Fruit fly (Drosophila melanogaster): ENCODE results near the gene Rtnl1.

The Rtnl1 gene

DNA sequence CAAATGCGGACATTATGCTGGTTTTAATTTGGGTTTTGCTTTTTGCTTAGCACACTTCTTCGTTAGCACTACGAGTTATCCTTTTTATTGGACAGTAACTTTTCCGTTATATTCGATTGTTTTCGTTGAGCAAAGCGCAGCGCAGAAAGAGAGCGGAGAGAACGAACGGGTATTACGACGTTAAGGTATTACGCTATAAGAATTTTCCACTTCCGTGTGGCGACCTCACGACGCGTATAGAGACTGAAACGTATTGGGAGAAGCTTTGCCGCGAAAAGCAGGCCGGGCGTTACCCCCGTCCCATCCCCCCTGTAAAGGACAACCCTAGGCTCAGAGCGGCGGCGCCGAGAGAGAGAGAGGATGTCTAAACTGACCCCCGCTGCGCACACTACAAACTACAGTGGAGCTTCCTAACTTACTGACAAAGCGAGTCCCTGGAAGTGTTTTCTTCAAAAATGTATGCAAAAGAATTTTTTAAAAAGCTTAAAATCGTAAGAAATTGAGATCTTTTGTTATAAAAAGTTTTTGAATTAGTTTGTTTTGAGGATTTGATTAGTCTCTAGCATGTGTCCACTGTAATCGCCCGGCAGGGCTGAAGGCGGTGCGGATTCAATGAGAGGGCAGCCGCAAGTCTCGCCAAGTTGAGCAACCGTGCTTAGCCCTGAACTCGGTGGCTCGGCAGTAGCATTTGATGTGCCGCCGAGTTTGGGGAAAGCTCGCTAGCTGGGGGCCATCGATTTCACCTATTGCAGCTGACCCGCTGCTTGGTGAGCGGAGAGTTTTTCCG, 4.7 kb downstream of the Rtnl1 start:
- peak; percentile 87 for TF ChIP-seq CG17801 (GFP tag; optimal IDR thresholded peaks at IDR 0.05; ENCODE audit: partially characterized antibody)

DNA sequence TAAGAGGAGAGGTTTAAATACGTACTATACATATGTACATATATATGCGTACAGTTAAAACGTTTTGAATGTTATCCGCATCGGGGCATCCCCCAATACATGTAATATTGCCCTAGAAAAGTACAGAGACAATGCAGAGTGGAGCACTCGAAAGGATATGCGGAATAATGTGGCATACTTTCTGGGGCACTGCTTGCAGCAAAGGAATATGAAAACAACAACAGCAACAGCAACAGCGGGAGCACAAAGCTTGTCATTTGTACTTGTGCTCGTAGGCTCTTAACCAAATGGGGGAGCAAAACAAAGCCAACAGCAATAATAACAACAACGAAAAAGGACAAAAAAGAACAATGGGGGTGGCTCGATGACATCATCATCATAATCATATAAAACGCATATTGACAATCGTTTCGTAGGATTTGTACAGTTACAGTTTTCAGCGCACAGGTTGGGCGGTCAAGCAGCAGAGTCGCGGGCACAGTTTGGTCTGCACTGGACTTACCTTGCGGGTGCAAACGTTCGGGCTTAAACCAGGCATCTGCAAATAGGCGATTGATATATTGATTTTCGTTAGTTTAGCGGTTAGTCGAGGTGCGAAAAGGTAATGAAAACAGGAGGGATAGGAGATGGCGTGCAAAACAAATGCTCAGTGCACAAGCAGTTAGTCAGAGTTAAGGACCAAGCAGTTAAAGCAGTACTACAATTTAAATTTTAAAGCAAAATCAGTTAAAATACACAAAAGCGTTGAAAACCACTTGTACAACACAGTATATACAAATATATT, 5.7 kb downstream of the Rtnl1 start:
- TF ChIP-seq CG17801 (GFP tag; optimal IDR thresholded peaks at IDR 0.05; ENCODE audit: partially characterized antibody), result no peak

DNA sequence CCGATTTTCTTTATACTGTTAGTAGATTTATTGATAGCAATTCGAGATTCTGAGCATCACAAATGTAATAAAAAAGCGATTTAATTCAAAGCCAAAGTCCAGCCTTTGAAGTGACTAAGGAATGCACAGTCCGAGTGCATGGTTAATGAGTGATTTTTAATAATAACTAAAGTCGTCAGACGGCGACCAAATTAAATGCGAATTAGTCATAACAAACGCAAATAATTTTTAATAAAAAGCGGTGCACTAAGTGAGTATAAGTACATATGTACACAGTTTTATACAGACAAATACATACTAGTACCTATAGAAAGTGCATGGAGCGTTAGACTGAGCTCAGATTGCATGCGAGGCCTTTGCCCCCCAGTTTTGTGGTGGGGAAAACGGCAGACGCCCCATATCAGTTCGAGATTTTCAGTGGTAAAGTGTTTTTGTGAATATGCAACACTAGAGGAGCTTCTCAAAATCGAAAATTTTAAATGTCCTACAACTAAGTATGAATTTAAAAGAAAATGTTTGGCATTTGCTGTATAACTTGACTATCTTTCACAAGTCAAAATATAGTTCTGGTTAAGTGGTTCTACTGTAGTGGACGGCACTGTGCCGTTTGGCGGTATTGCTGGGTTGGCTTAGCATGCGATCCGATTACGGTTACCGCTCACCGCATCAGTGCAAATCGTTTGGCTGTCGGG, 6.7 kb downstream of the Rtnl1 start:
- peak; percentile 46 for TF ChIP-seq CG17801 (GFP tag; optimal IDR thresholded peaks at IDR 0.05; ENCODE audit: partially characterized antibody)

DNA sequence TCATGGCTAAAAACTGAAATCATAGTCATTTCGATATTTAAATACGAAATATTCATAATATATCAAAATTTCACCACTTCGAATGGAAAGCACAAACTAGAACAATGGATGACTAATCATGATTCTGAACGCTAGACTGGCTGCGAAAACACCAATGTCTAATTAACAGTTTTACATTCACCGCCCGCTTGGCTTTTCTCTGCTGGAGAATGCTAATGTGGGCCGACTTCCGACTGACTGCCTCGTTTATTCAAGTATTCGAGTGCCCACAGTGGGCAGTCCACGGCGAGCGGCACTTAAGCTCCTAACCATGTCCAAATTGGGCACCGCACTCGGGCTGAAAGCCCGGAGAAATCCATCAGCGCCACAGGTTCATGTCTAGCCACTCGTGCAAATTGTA, 7.5 kb downstream of the Rtnl1 start:
- TF ChIP-seq CG17801 (GFP tag; optimal IDR thresholded peaks at IDR 0.05; ENCODE audit: partially characterized antibody), result no peak

DNA sequence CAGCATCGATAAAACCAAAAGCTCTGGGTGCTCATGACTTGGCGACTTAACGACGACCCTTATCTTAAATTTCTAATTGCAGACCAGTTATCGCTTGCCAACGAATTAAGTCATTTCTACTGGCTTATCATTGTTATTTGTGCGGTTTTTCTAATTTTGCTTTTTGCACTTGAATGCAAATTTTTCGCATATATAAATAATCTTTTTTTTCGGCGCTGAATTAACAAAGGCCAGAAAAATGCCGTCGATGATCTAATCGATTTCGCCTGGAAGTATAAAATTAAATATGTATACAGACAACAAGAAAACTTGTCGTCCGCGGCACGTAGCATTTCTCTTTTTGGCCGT, 8.0 kb downstream of the Rtnl1 start:
- no peak for TF ChIP-seq CG17801 (GFP tag; optimal IDR thresholded peaks at IDR 0.05; ENCODE audit: partially characterized antibody)

DNA sequence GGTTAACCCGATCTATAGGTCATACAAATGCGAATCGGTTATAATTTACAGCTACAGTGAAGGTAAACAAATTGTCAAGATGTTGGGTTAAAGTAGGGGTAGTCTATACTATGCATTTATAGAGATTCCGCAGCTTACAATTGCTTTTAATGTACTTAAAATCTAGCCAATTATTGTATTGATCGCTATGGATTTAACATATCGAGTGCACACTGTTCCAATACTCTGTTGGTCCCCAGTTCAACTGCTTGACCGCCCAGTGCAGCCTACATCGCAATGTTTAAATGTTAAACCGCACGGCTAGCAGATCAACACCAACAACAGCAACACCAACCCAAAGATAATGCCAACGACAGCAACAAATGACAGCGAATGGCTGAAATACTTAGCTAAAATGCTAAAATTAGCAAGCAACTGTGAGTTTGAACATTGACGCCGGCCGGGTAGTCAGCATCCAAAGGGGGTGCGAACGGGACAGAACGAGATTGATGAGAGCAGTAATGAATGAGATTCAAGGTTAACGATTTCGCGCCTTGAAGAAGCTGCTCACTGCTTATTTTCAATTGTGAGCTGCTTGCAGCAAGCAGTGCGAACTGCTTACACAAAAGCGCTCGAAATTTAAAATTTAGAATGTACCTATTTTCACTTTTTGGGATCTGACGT, 8.5 kb downstream of the Rtnl1 start:
- TF ChIP-seq CG17801 (GFP tag; optimal IDR thresholded peaks at IDR 0.05; ENCODE audit: partially characterized antibody), result no peak

DNA sequence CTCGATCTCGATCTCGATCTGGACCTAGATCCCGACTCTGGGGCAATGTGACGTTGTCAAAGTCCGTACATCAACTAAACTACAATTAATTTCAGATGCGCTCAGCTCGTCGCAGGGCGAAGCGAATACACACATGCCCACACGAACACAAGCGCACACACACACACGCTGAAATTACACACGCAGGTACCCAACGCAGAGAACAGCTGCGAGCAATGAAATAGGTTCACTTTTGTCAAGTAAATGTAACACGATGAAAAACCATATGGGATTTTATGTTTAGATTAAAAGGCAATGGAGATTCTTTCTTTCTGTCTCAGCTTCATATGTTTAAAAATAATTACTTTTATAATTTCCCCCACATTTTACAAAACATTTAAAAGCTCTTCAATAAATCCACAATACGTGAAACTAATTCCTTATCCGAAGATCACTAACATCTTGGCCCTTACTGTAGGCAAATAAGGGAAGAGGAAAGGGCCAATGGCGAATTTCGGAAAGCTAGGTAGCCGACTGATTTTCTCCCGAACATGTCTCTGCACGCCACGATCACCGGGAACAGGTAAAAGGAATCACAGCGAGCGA, 9.1 kb downstream of the Rtnl1 start:
- peak; percentile 77 for TF ChIP-seq CG17801 (GFP tag; optimal IDR thresholded peaks at IDR 0.05; ENCODE audit: partially characterized antibody)

DNA sequence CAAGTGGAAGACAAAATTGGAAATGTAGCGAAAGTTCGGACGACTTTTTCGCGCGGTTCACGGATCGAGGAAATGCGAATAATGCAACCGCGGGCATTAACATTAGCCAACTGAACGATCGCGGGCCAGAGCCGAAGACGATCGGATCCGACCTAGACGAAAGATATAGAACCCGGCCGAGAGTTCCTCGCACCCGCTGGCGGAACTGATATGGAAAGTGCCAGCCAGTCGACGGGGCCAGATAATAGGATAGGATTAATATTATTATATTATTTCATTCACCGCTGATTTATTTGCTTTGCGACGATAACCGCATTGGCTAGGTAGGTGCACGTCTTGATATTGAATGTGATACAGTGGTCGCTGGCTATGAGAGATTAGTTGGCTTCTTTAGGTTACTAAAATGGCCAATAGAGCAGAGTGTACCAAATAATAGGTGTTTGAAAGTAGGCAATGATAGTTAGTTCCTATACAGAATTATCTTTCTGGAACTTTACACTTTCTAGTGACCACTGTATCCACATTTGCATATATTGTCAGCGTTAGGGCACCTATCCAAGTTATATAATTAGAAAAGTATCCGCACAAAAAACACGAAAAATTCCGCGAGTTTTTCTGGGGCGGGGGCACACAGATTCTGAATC, 10.0 kb downstream of the Rtnl1 start:
- peak; percentile 77 for TF ChIP-seq CG17801 (GFP tag; optimal IDR thresholded peaks at IDR 0.05; ENCODE audit: partially characterized antibody)

DNA sequence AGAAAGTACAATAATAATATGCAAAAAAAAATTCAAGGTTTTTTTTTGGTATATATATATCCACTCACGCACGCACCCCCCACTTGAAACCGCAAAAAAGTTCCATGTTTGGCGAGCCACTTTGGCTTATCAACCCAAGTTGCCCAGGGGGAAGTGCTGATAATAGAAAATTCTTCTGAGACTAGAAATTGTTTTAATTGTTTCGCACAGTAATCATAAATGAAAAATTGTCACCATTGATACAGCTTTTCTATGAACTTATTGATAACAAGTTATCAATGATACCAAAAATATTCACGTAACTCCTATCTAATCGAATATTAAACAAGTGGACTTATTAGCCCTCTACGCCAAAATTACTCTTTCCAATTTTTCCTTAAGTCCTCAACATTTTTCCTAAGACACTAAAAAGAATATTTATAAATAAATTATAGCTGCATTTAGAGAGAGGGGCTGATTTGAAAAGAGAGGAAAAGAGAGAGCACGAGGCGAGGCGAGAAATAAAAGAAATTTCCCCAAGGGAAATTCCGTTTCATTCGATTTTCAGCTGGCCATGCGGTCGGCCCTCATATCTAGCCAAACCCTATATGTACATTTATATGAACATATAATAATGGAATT, 10.8 kb downstream of the Rtnl1 start:
- no peak for TF ChIP-seq CG17801 (GFP tag; optimal IDR thresholded peaks at IDR 0.05; ENCODE audit: partially characterized antibody)

DNA sequence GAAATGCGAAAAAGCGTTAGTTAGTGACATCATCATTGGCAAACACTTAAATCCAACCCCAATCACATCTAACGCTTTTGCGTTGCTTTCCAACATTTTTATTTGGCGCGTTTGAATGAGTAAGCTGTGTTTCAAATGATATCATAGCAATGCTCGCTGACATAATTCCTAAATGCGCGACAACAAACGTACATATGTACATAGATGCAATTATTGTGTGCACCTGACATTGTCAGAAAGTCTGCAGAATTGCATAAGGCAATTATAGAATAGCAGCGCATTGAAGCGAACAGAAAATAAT, 11.3 kb downstream of the Rtnl1 start:
- TF ChIP-seq CG17801 (GFP tag; optimal IDR thresholded peaks at IDR 0.05; ENCODE audit: partially characterized antibody), result no peak

DNA sequence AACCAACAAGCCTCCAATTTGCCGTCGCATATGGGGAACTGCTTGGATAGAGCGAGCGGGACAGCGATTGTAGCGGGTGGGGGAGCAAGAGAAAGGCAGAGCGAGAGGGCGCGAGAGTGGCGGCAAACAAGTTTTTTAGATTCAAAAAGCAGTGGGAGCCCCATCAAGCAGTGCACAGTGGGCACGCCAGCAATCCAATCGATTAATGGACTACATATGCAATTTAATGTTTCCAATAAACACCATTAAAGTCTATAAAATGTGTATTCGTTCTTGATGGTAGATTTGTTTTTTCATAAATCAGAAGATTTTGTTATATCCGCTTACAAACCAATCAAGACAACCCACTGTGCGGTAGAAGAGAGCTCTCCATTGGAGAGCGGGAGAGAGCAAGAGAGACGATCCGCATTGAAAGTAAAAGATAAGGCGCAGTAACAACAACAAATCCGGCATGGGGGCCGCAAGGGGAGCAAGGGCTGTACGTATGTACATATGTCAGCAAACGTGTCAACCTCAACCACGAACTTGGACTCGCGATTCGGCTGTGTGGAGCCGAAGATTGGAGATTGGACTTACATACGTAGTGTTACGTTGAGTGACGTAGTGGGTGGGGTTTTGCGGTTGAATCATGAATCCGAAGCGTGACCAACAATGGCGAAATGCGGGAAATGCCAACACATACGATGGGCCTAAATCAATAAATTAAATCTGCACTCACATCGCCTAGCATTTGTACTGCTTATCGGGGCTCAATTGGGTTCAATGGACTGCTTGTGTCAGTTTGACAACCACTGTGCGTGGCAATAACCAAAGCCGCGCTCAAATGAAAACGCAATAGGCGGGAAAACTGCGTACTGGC, 11.9 kb downstream of the Rtnl1 start:
- peak; percentile 93 for TF ChIP-seq CG17801 (GFP tag; optimal IDR thresholded peaks at IDR 0.05; ENCODE audit: partially characterized antibody)

DNA sequence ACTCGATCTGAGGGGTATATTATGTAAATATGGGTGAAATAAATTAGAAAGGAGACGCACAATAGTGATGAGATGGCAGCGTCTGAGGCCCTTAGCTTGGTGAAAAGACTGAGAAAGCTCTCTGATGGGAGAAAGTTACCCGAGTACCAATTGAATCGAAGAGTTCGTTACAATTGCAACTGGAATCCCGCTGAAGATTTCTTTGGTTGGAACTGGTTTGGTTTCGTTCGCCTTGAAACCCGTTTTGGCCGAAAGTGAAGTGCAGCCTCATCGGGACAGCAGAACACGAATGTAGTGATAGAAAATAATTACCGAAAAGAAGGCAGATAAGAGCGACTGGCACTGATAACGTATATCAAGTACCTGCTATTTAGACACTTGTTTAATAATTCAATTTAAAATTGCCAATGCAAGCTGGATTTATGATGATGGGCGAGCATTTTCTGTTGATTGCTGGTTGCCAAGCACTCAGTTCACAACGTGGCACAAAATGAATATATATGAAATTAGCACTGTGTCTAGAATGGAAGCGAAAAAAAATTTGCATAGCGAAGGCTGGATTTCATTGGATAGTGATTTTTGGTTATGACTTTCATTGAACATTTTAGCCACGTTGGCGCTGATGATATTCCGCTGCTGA, 13.1 kb downstream of the Rtnl1 start:
- TF ChIP-seq CG17801 (GFP tag; optimal IDR thresholded peaks at IDR 0.05; ENCODE audit: partially characterized antibody), result no peak

DNA sequence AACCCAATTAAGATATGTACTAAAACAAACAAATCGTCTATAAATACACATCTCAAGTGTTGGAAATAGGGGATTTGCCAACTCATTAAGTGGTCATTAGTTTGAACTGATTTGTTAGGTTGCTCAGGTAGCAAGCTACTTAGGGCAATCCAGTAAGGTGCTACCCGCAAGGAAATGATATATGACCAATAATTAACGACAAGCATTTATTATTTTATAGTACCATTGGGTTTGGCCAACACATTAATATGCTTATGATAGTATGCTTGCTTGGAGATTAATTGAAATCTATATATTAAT, 13.7 kb downstream of the Rtnl1 start:
- TF ChIP-seq CG17801 (GFP tag; optimal IDR thresholded peaks at IDR 0.05; ENCODE audit: partially characterized antibody), result no peak

All from ovary, adult (tissue).